Fruit fly (Drosophila melanogaster): ENCODE measurements around the gene mRpL47.

The mRpL47 gene

dm6 chr3R:9493627-9494626, 21.8 kb downstream of the mRpL47 start, which contains the start of gene CG16779 (continued):
- peak; percentile 14 for TF ChIP-seq pros (GFP tag; optimal IDR thresholded peaks at IDR 0.05)
- no peak for TF ChIP-seq CG10959 (GFP tag; IDR thresholded peaks at IDR 0.05)
- no peak for TF ChIP-seq hb (GFP tag; IDR thresholded peaks at IDR 0.05; ENCODE audit: partially characterized antibody)
- peak; percentile 16 for TF ChIP-seq HHEX (GFP tag; optimal IDR thresholded peaks at IDR 0.05)
- TF ChIP-seq Taf1 (GFP tag; IDR thresholded peaks at IDR 0.05): no peak
- TF ChIP-seq pfk (GFP tag; optimal IDR thresholded peaks at IDR 0.05): no peak
- TF ChIP-seq abd-A (tag; optimal IDR thresholded peaks at IDR 0.05): peak; percentile 44
- TF ChIP-seq cg (GFP tag; optimal IDR thresholded peaks at IDR 0.05): no peak
- TF ChIP-seq Antp (GFP tag; optimal IDR thresholded peaks at IDR 0.05): no peak
- no peak for TF ChIP-seq corto (GFP tag; optimal IDR thresholded peaks at IDR 0.05)
- no peak for TF ChIP-seq exex (tag; optimal IDR thresholded peaks at IDR 0.05)
- peak; percentile 57 for TF ChIP-seq CG10543 (GFP tag; optimal IDR thresholded peaks at IDR 0.05)
- TF ChIP-seq bowl (GFP tag; IDR thresholded peaks at IDR 0.05): no peak
- TF ChIP-seq E2f2 (GFP tag; IDR thresholded peaks at IDR 0.05): peak; percentile 95
- TF ChIP-seq bbx (GFP tag; IDR thresholded peaks at IDR 0.05; ENCODE audit: partially characterized antibody): no peak
- no peak for TF ChIP-seq dm (GFP tag; optimal IDR thresholded peaks at IDR 0.05)
- no peak for TF ChIP-seq CG33557 (GFP tag; optimal IDR thresholded peaks at IDR 0.05)
- no peak for TF ChIP-seq Hmx (GFP tag; optimal IDR thresholded peaks at IDR 0.05)
- no peak for TF ChIP-seq Ada2b (GFP tag; IDR thresholded peaks at IDR 0.05)
- no peak for TF ChIP-seq otp (GFP tag; IDR thresholded peaks at IDR 0.05)
- no peak for TF ChIP-seq klu (GFP tag; IDR thresholded peaks at IDR 0.05)
- no peak for TF ChIP-seq CG32772 (GFP tag; IDR thresholded peaks at IDR 0.05)
- no peak for TF ChIP-seq BtbVII (GFP tag; optimal IDR thresholded peaks at IDR 0.05)
- no peak for TF ChIP-seq Mes4 (GFP tag; optimal IDR thresholded peaks at IDR 0.05)
- no peak for TF ChIP-seq sr (GFP tag; IDR thresholded peaks at IDR 0.05)
- peak; percentile 28 for TF ChIP-seq D19A (tag; optimal IDR thresholded peaks at IDR 0.05)
- TF ChIP-seq BEAF-32 (GFP tag; optimal IDR thresholded peaks at IDR 0.05): no peak
- no peak for TF ChIP-seq ham (GFP tag; IDR thresholded peaks at IDR 0.05)
- TF ChIP-seq CG1024 (GFP tag; IDR thresholded peaks at IDR 0.05): no peak
- no peak for TF ChIP-seq tup (GFP tag; optimal IDR thresholded peaks at IDR 0.05)
- TF ChIP-seq dmrt99B (tag; optimal IDR thresholded peaks at IDR 0.05): peak; percentile 61
- no peak for TF ChIP-seq sc (optimal IDR thresholded peaks at IDR 0.05)
- no peak for TF ChIP-seq sc (GFP tag; optimal IDR thresholded peaks at IDR 0.05)
- TF ChIP-seq CG6813 (GFP tag; optimal IDR thresholded peaks at IDR 0.05): peak; percentile 30
- TF ChIP-seq CG7357 (GFP tag; IDR thresholded peaks at IDR 0.05): no peak
- TF ChIP-seq fu2 (GFP tag; optimal IDR thresholded peaks at IDR 0.05): no peak
- TF ChIP-seq TFAM (GFP tag; optimal IDR thresholded peaks at IDR 0.05): no peak
- TF ChIP-seq CG10462 (GFP tag; optimal IDR thresholded peaks at IDR 0.05): no peak
- TF ChIP-seq CG9932 (GFP tag; IDR thresholded peaks at IDR 0.05): no peak
- no peak for TF ChIP-seq D (optimal IDR thresholded peaks at IDR 0.05)
- TF ChIP-seq D (GFP tag; optimal IDR thresholded peaks at IDR 0.05): peak; percentile 36
- TF ChIP-seq nom (GFP tag; optimal IDR thresholded peaks at IDR 0.05): no peak
- peak; percentile 55 for TF ChIP-seq Ssrp (tag; optimal IDR thresholded peaks at IDR 0.05)
- no peak for TF ChIP-seq tna (GFP tag; IDR thresholded peaks at IDR 0.05; ENCODE audit: partially characterized antibody)
- TF ChIP-seq lola (GFP tag; optimal IDR thresholded peaks at IDR 0.05): peak in 1 of 3 experiments; percentile 65
- TF ChIP-seq Awh (GFP tag; IDR thresholded peaks at IDR 0.05): no peak
- TF ChIP-seq Tbp (GFP tag; optimal IDR thresholded peaks at IDR 0.05): no peak
- no peak for TF ChIP-seq CG31224 (GFP tag; IDR thresholded peaks at IDR 0.05)
- no peak for TF ChIP-seq CG3995 (GFP tag; optimal IDR thresholded peaks at IDR 0.05)
